Fruit fly (Drosophila melanogaster) whole organism, embryonic: Measurements from ENCODE around the gene APP-BP1.
A peak's percentile ranks its signal among the peaks of the same experiment; 100 is the strongest.

ENCODE experiments used
- Awh ChIP-seq: fragments of 200-800 bp; sonication (Bioruptor generic); IDR thresholded peaks from 2 replicates; pipeline ENCODE4, ENCODE4 v1.3.6; 2022; ENCODE audit warnings: missing biosample characterization, missing genetic modification characterization
- CG12071 ChIP-seq: fragments of 200-800 bp; sonication (Bioruptor generic); optimal IDR thresholded peaks from 3 replicates; lab custom pipeline; 2018; ENCODE audit warnings: missing biosample characterization, mild to moderate bottlenecking, missing genetic modification characterization
- CG12104 ChIP-seq: fragments of 200-800 bp; sonication (Bioruptor generic); optimal IDR thresholded peaks from 3 replicates; lab custom pipeline; 2016; ENCODE audit warnings: missing biosample characterization, missing genetic modification characterization
- CG12744 ChIP-seq: fragments of 200-800 bp; sonication (Bioruptor generic); optimal IDR thresholded peaks from 2 replicates; lab custom pipeline; 2016; ENCODE audit warnings: missing biosample characterization, missing genetic modification characterization
- CG14441 ChIP-seq: fragments of 200-800 bp; sonication (Bioruptor generic); IDR thresholded peaks from 2 replicates; pipeline ENCODE4 v1.3.6; 2022; ENCODE audit warnings: missing biosample characterization, missing genetic modification characterization
- CG14860 ChIP-seq: fragments of 200-800 bp; sonication (Bioruptor generic); IDR thresholded peaks from 3 replicates; pipeline ENCODE4 v1.3.6; 2022; ENCODE audit warnings: missing biosample characterization, missing genetic modification characterization; ENCODE audit not compliant: partially characterized antibody
- CG15479 ChIP-seq: fragments of 200-800 bp; sonication (Bioruptor generic); optimal IDR thresholded peaks from 3 replicates; lab custom pipeline; 2019; ENCODE audit warnings: missing biosample characterization, mild to moderate bottlenecking, missing genetic modification characterization, moderate library complexity
- CG17912 ChIP-seq: fragments of 200-800 bp; sonication (Bioruptor generic); optimal IDR thresholded peaks from 2 replicates; lab custom pipeline; 2018; ENCODE audit warnings: missing biosample characterization, mild to moderate bottlenecking, missing genetic modification characterization
- CG2712 ChIP-seq: fragments of 200-800 bp; optimal IDR thresholded peaks from 3 replicates; lab custom pipeline; 2019; ENCODE audit warnings: missing biosample characterization, mild to moderate bottlenecking, missing genetic modification characterization, moderate library complexity
- CG3065 ChIP-seq: fragments of 200-800 bp; sonication (Bioruptor generic); optimal IDR thresholded peaks from 2 replicates; lab custom pipeline; 2016; ENCODE audit warnings: missing biosample characterization, missing genetic modification characterization
- CG4707 ChIP-seq: fragments of 200-800 bp; sonication (Bioruptor generic); optimal IDR thresholded peaks from 2 replicates; lab custom pipeline; 2018; ENCODE audit warnings: missing biosample characterization, mild to moderate bottlenecking, missing genetic modification characterization, moderate library complexity
- CG7963 ChIP-seq: fragments of 200-800 bp; sonication (Bioruptor generic); IDR thresholded peaks from 3 replicates; pipeline ENCODE4 v1.3.6; 2022; ENCODE audit warnings: missing biosample characterization, missing genetic modification characterization; ENCODE audit not compliant: partially characterized antibody
- CG8388 ChIP-seq: fragments of 200-800 bp; sonication (Bioruptor generic); optimal IDR thresholded peaks from 2 replicates; lab custom pipeline; 2019; ENCODE audit warnings: missing biosample characterization, mild to moderate bottlenecking, missing genetic modification characterization, moderate library complexity
- CG9215 ChIP-seq: fragments of 200-800 bp; sonication (Bioruptor generic); IDR thresholded peaks from 2 replicates; pipeline ENCODE4 v1.3.6; 2022; ENCODE audit warnings: missing biosample characterization, missing genetic modification characterization
- CG9932 ChIP-seq: fragments of 200-800 bp; sonication (Bioruptor generic); IDR thresholded peaks from 2 replicates; pipeline ENCODE4 v1.3.6; 2022; ENCODE audit warnings: missing biosample characterization, missing genetic modification characterization
- CoRest ChIP-seq: fragments of 200-800 bp; sonication (Bioruptor generic); optimal IDR thresholded peaks from 3 replicates; lab custom pipeline; 2018; ENCODE audit warnings: missing biosample characterization, mild to moderate bottlenecking, missing genetic modification characterization, moderate library complexity
- Dip2 ChIP-seq: fragments of 200-800 bp; sonication (Bioruptor generic); IDR thresholded peaks from 2 replicates; pipeline ENCODE4 v1.3.6; 2022; ENCODE audit warnings: missing biosample characterization, missing genetic modification characterization
- Ets97D ChIP-seq: fragments of 200-800 bp; sonication (Bioruptor generic); optimal IDR thresholded peaks from 3 replicates; lab custom pipeline; 2016; ENCODE audit warnings: missing biosample characterization, missing genetic modification characterization
- HLHmδ ChIP-seq: fragments of 200-800 bp; sonication (Bioruptor generic); optimal IDR thresholded peaks from 2 replicates; lab custom pipeline; 2018; ENCODE audit warnings: missing biosample characterization, mild to moderate bottlenecking, missing genetic modification characterization, moderate library complexity
- Hmx ChIP-seq: fragments of 200-800 bp; sonication (Bioruptor generic); optimal IDR thresholded peaks from 2 replicates; lab custom pipeline; 2016; ENCODE audit warnings: missing biosample characterization, missing genetic modification characterization
- Hr78 ChIP-seq, 2 experiments: fragments of 200-800 bp in 1 of 2; fragments of >200 bp in 1 of 2; sonication (Bioruptor generic) in 1 of 2; optimal IDR thresholded peaks; 2 replicates each; lab custom pipeline; 2017 to 2019; ENCODE audit warnings: missing biosample characterization in 2 of 2, missing genetic modification characterization in 2 of 2, mild to moderate bottlenecking in 1 of 2, moderate library complexity in 1 of 2
- Med ChIP-seq: fragments of 200-800 bp; sonication (Bioruptor generic); peaks from one replicate; lab custom pipeline; 2016; ENCODE audit warnings: missing biosample characterization, missing genetic modification characterization, mild to moderate bottlenecking, inconsistent platforms, moderate library complexity
- Mrtf ChIP-seq: fragments of 200-800 bp; sonication (Bioruptor generic); IDR thresholded peaks from 3 replicates; pipeline ENCODE4 v1.3.6; 2022; ENCODE audit warnings: missing biosample characterization, missing genetic modification characterization
- NFAT ChIP-seq: fragments of 200-800 bp; sonication (Bioruptor generic); IDR thresholded peaks from 2 replicates; pipeline ENCODE4 v1.3.6; 2022; ENCODE audit warnings: missing biosample characterization, missing genetic modification characterization
- Spps ChIP-seq: fragments of 200-800 bp; sonication (Bioruptor generic); optimal IDR thresholded peaks from 2 replicates; lab custom pipeline; 2018; ENCODE audit warnings: missing biosample characterization, mild to moderate bottlenecking, missing genetic modification characterization
- Sry-β ChIP-seq: fragments of 200-800 bp; sonication (Bioruptor generic); optimal IDR thresholded peaks from 2 replicates; lab custom pipeline; 2018; ENCODE audit warnings: missing biosample characterization, mild to moderate bottlenecking, missing genetic modification characterization, moderate library complexity
- cato ChIP-seq: fragments of 200-800 bp; sonication (Bioruptor generic); optimal IDR thresholded peaks from 2 replicates; lab custom pipeline; 2016; ENCODE audit warnings: missing biosample characterization, missing genetic modification characterization, borderline replicate concordance
- caup ChIP-seq: fragments of 200-800 bp; sonication (Bioruptor generic); optimal IDR thresholded peaks from 3 replicates; lab custom pipeline; 2017; ENCODE audit warnings: missing biosample characterization, mild to moderate bottlenecking, missing genetic modification characterization, moderate library complexity; ENCODE audit not compliant: severe bottlenecking
- corto ChIP-seq: fragments of 200-800 bp; sonication (Bioruptor generic); optimal IDR thresholded peaks from 2 replicates; lab custom pipeline; 2016; ENCODE audit warnings: missing biosample characterization, mild to moderate bottlenecking, missing genetic modification characterization, moderate library complexity
- dati ChIP-seq: fragments of 200-800 bp; sonication (Bioruptor generic); IDR thresholded peaks from 2 replicates; pipeline ENCODE4 v1.3.6; 2022; ENCODE audit warnings: missing biosample characterization, missing genetic modification characterization
- dpn ChIP-seq, 2 experiments: fragments of 200-800 bp; sonication (Bioruptor generic); optimal IDR thresholded peaks; 3 replicates each; lab custom pipeline; 2016; ENCODE audit warnings: missing biosample characterization in 2 of 2, missing genetic modification characterization in 2 of 2
- emc ChIP-seq: fragments of 200-800 bp; sonication (Bioruptor generic); optimal IDR thresholded peaks from 2 replicates; lab custom pipeline; 2016; ENCODE audit warnings: missing biosample characterization, missing genetic modification characterization
- fd96Cb ChIP-seq: fragments of 200-800 bp; sonication (Bioruptor generic); optimal IDR thresholded peaks from 2 replicates; lab custom pipeline; 2018; ENCODE audit warnings: missing biosample characterization, mild to moderate bottlenecking, missing genetic modification characterization, moderate library complexity
- fu2 ChIP-seq: fragments of 200-800 bp; sonication (Bioruptor generic); optimal IDR thresholded peaks from 2 replicates; lab custom pipeline; 2016; ENCODE audit warnings: missing biosample characterization, missing genetic modification characterization
- gcm2 ChIP-seq: fragments of 200-800 bp; sonication (Bioruptor generic); optimal IDR thresholded peaks from 2 replicates; lab custom pipeline; 2016; ENCODE audit warnings: missing biosample characterization, missing genetic modification characterization
- grau ChIP-seq: fragments of 200-800 bp; optimal IDR thresholded peaks from 3 replicates; lab custom pipeline; 2019; ENCODE audit warnings: missing biosample characterization, mild to moderate bottlenecking, missing genetic modification characterization, moderate library complexity
- lov ChIP-seq, 2 experiments: fragments of 200-800 bp in 1 of 2; fragments of >200 bp in 1 of 2; sonication (Bioruptor generic) in 1 of 2; IDR thresholded peaks in 1 of 2; optimal IDR thresholded peaks in 1 of 2; 2 replicates in 1 of 2; 3 replicates in 1 of 2; pipeline versions ENCODE4 v1.3.6 to Lab custom; 2017 to 2022; ENCODE audit warnings: missing biosample characterization in 1 of 2, missing genetic modification characterization in 1 of 2
- odd ChIP-seq: fragments of 200-800 bp; sonication (Bioruptor generic); optimal IDR thresholded peaks from 2 replicates; lab custom pipeline; 2017; ENCODE audit warnings: missing biosample characterization, mild to moderate bottlenecking, missing genetic modification characterization
- otp ChIP-seq: fragments of 200-800 bp; sonication (Bioruptor generic); IDR thresholded peaks from 3 replicates; pipeline ENCODE4, ENCODE4 v1.3.6; 2022; ENCODE audit warnings: missing biosample characterization, missing genetic modification characterization
- pb ChIP-seq: fragments of 200-800 bp; sonication (Bioruptor generic); optimal IDR thresholded peaks from 3 replicates; lab custom pipeline; 2016; ENCODE audit warnings: missing biosample characterization, missing genetic modification characterization
- pita ChIP-seq: fragments of 200-800 bp; sonication (Bioruptor generic); optimal IDR thresholded peaks from 2 replicates; lab custom pipeline; 2017; ENCODE audit warnings: missing biosample characterization, mild to moderate bottlenecking, missing genetic modification characterization
- sc ChIP-seq, 3 experiments: fragments of >200 bp in 2 of 3; fragments of 200-800 bp in 1 of 3; sonication (Bioruptor generic) in 1 of 3; optimal IDR thresholded peaks; 2 replicates in 2 of 3; 3 replicates in 1 of 3; lab custom pipeline; 2017; ENCODE audit warnings: mild to moderate bottlenecking in 1 of 3, missing biosample characterization in 1 of 3, missing genetic modification characterization in 1 of 3, missing genetic modification reagents in 1 of 3
- schlank ChIP-seq: fragments of 200-800 bp; sonication (Bioruptor generic); optimal IDR thresholded peaks from 2 replicates; lab custom pipeline; 2018; ENCODE audit warnings: missing biosample characterization, mild to moderate bottlenecking, missing genetic modification characterization
- sqz ChIP-seq: fragments of 200-800 bp; sonication (Bioruptor generic); optimal IDR thresholded peaks from 3 replicates; lab custom pipeline; 2018; ENCODE audit warnings: missing biosample characterization, mild to moderate bottlenecking, missing genetic modification characterization
- tap ChIP-seq: fragments of 200-800 bp; optimal IDR thresholded peaks from 3 replicates; lab custom pipeline; 2019; ENCODE audit warnings: missing biosample characterization, mild to moderate bottlenecking, missing genetic modification characterization, moderate library complexity
- tio ChIP-seq: fragments of 200-800 bp; sonication (Bioruptor generic); optimal IDR thresholded peaks from 2 replicates; lab custom pipeline; 2017; ENCODE audit warnings: missing biosample characterization, missing genetic modification characterization, inconsistent platforms
- vnd ChIP-seq: fragments of 200-800 bp; sonication (Bioruptor generic); IDR thresholded peaks from 3 replicates; pipeline ENCODE4 v1.3.6; 2022; ENCODE audit warnings: missing biosample characterization, missing genetic modification characterization; ENCODE audit not compliant: partially characterized antibody
- wdn ChIP-seq: fragments of 200-800 bp; sonication (Bioruptor generic); IDR thresholded peaks from 2 replicates; pipeline ENCODE4 v1.3.6; 2022; ENCODE audit warnings: missing biosample characterization, missing genetic modification characterization
- wor ChIP-seq: fragments of 200-800 bp; sonication (Bioruptor generic); IDR thresholded peaks from 2 replicates; pipeline ENCODE4 v1.3.6; 2022; ENCODE audit warnings: missing biosample characterization, missing genetic modification characterization
- zf30C ChIP-seq: fragments of 200-800 bp; sonication (Bioruptor generic); optimal IDR thresholded peaks from 3 replicates; lab custom pipeline; 2018; ENCODE audit warnings: missing biosample characterization, mild to moderate bottlenecking, missing genetic modification characterization

The APP-BP1 gene

dm6 chr3L:11085810-11086209, 12.4 kb upstream of the APP-BP1 start (continued):
- TF ChIP-seq sc (optimal IDR thresholded peaks at IDR 0.05; lab: Kevin White, UChicago) (no peak), sc (GFP tag; optimal IDR thresholded peaks at IDR 0.05; lab: Kevin White, UChicago) (no peak), caup (GFP tag; lab: Kevin White, UChicago) (no peak), Mrtf (GFP tag; lab: Robert Waterston, UW) (no peak), Awh (GFP tag; lab: Robert Waterston, UW) (no peak), wor (GFP tag; lab: Robert Waterston, UW) (no peak), Spps (tag; lab: Kevin White, UChicago) (no peak), CG17912 (GFP tag; lab: Kevin White, UChicago) (no peak), sqz (no peak), tap (no peak), pb (GFP tag; lab: Kevin White, UChicago) (no peak), wdn (no peak), CG7963 (no peak), fd96Cb (tag; lab: Kevin White, UChicago) (no peak), HLHmδ (GFP tag; lab: Kevin White, UChicago) (peak; percentile 28), CG9932 (no peak), CG3065 (GFP tag; lab: Kevin White, UChicago) (no peak), CG12104 (GFP tag; lab: Kevin White, UChicago) (no peak), dati (no peak), CG8388 (no peak), lov (optimal IDR thresholded peaks at IDR 0.05; lab: Kevin White, UChicago) (no peak), lov (GFP tag; IDR thresholded peaks at IDR 0.05; lab: Robert Waterston, UW) (no peak), fu2 (GFP tag; lab: Kevin White, UChicago) (no peak), CG12744 (GFP tag; lab: Kevin White, UChicago) (no peak), emc (GFP tag; lab: Kevin White, UChicago) (no peak), Med (GFP tag; lab: Kevin White, UChicago) (peak; percentile 54), CG12071 (peak; percentile 50), Hmx (GFP tag; lab: Kevin White, UChicago) (no peak), CG4707 (no peak), schlank (tag; lab: Kevin White, UChicago) (no peak), dpn (GFP tag; optimal IDR thresholded peaks at IDR 0.05; lab: Kevin White, UChicago) (no peak), vnd (GFP tag; lab: Robert Waterston, UW) (no peak), Dip2 (GFP tag; lab: Robert Waterston, UW) (no peak), CG15479 (GFP tag; lab: Kevin White, UChicago) (peak; percentile 48), cato (GFP tag; lab: Kevin White, UChicago) (no peak), CoRest (tag; lab: Kevin White, UChicago) (no peak), NFAT (GFP tag; lab: Robert Waterston, UW) (no peak), pita (GFP tag; lab: Kevin White, UChicago) (no peak), CG14441 (GFP tag; lab: Robert Waterston, UW) (no peak), Sry-β (GFP tag; lab: Kevin White, UChicago) (no peak), odd (GFP tag; lab: Kevin White, UChicago) (no peak), Hr78 (GFP tag; optimal IDR thresholded peaks at IDR 0.05; lab: Kevin White, UChicago) (no peak), gcm2 (no peak), otp (GFP tag; lab: Robert Waterston, UW) (no peak), Ets97D (GFP tag; lab: Kevin White, UChicago) (no peak), zf30C (GFP tag; lab: Kevin White, UChicago) (no peak), CG14860 (GFP tag; lab: Robert Waterston, UW) (no peak), CG2712 (tag; lab: Kevin White, UChicago) (no peak), tio (GFP tag; lab: Kevin White, UChicago) (no peak), corto (no peak), CG9215 (GFP tag; lab: Robert Waterston, UW) (no peak), grau (tag; lab: Kevin White, UChicago) (peak; percentile 0)
